Worm (Caenorhabditis elegans) whole organism, young adult: ENCODE measurements around the gene wrk-1.

Experiments
- B0035.1 ChIP-seq: sonication (generic microtip); optimal IDR thresholded peaks from 2 replicates; lab custom pipeline; 2016; ENCODE audit warnings: missing genetic modification characterization, mild to moderate bottlenecking, missing compliant biosample characterization, missing genotype, missing genetic modification reagents
- B0261.1 ChIP-seq: sonication (generic microtip); optimal IDR thresholded peaks from 2 replicates; lab custom pipeline; 2016; ENCODE audit warnings: mild to moderate bottlenecking, missing genetic modification characterization, moderate library complexity, missing compliant biosample characterization
- B0336.3 ChIP-seq: fragments of 200-800 bp; sonication (Bioruptor generic); IDR thresholded peaks from 2 replicates; pipeline ENCODE4 v1.3.6; 2022; ENCODE audit warnings: missing genetic modification characterization, missing compliant biosample characterization
- F10E7.11 ChIP-seq: sonication (generic microtip); optimal IDR thresholded peaks from 2 replicates; lab custom pipeline; 2017; ENCODE audit warnings: mild to moderate bottlenecking, missing genetic modification characterization, moderate library complexity, missing compliant biosample characterization
- F23B12.7 ChIP-seq: sonication (generic microtip); optimal IDR thresholded peaks from 2 replicates; lab custom pipeline; 2017; ENCODE audit warnings: missing genetic modification characterization, mild to moderate bottlenecking, missing compliant biosample characterization, antibody characterized with exemption, moderate library complexity; ENCODE audit not compliant: insufficient read depth
- F33H1.4 ChIP-seq: fragments of 200-800 bp; sonication (Bioruptor generic); IDR thresholded peaks from 2 replicates; pipeline ENCODE4 v1.3.6; 2022; ENCODE audit warnings: missing genetic modification reagents, missing genetic modification characterization, missing compliant biosample characterization
- F39B2.1 ChIP-seq: fragments of 200-800 bp; sonication (Bioruptor generic); IDR thresholded peaks from 2 replicates; pipeline ENCODE4 v1.3.6; 2022; ENCODE audit warnings: missing genetic modification reagents, missing genetic modification characterization, missing compliant biosample characterization
- T26A5.8 ChIP-seq: sonication (generic microtip); optimal IDR thresholded peaks from 2 replicates; lab custom pipeline; 2016; ENCODE audit warnings: missing genetic modification characterization, missing compliant biosample characterization
- Y53G8AR.9 ChIP-seq: fragments of 200-800 bp; sonication (Bioruptor generic); conservative IDR thresholded peaks from 2 replicates; pipeline ENCODE4 v1.3.6; 2022; ENCODE audit warnings: missing genetic modification reagents, missing genetic modification characterization, missing compliant biosample characterization
- Y56A3A.18 ChIP-seq: fragments of 200-800 bp; sonication (Bioruptor generic); IDR thresholded peaks from 2 replicates; pipeline ENCODE4 v1.3.6; 2022; ENCODE audit warnings: missing genetic modification reagents, missing genetic modification characterization, missing compliant biosample characterization
- Y67H2A.10 ChIP-seq: fragments of 200-800 bp; sonication (Bioruptor generic); conservative IDR thresholded peaks from 2 replicates; pipeline ENCODE4 v1.3.6; 2022; ENCODE audit warnings: missing genetic modification reagents, missing genetic modification characterization, missing compliant biosample characterization
- Y79H2A.3 ChIP-seq: fragments of 200-800 bp; sonication (Bioruptor generic); conservative IDR thresholded peaks from 2 replicates; pipeline ENCODE4 v1.3.6; 2022; ENCODE audit warnings: missing genetic modification reagents, missing genetic modification characterization, missing compliant biosample characterization
- Y95B8A.8 ChIP-seq: fragments of 200-800 bp; sonication (Bioruptor generic); IDR thresholded peaks from 2 replicates; pipeline ENCODE4 v1.3.6; 2022; ENCODE audit warnings: missing genetic modification reagents, missing genetic modification characterization, missing compliant biosample characterization
- ZK185.1 ChIP-seq: sonication (generic microtip); optimal IDR thresholded peaks from 2 replicates; lab custom pipeline; 2016; ENCODE audit warnings: mild to moderate bottlenecking, missing genetic modification characterization, missing compliant biosample characterization; ENCODE audit not compliant: poor library complexity, severe bottlenecking
- attf-3 ChIP-seq: fragments of 200-800 bp; sonication (Bioruptor generic); conservative IDR thresholded peaks from 2 replicates; pipeline ENCODE4 v1.3.6; 2022; ENCODE audit warnings: missing genetic modification reagents, missing genetic modification characterization, missing compliant biosample characterization
- attf-5 ChIP-seq: fragments of 200-800 bp; sonication (Bioruptor generic); optimal IDR thresholded peaks from 2 replicates; lab custom pipeline; 2018; ENCODE audit warnings: mild to moderate bottlenecking, missing genetic modification characterization, missing compliant biosample characterization
- ceh-100 ChIP-seq: fragments of 200-800 bp; sonication (Bioruptor generic); IDR thresholded peaks from 2 replicates; pipeline ENCODE4 v1.3.6; 2022; ENCODE audit warnings: missing genetic modification reagents, missing genetic modification characterization, missing compliant biosample characterization
- ceh-27 ChIP-seq: fragments of 200-800 bp; sonication (Bioruptor generic); optimal IDR thresholded peaks from 2 replicates; lab custom pipeline; 2018; ENCODE audit warnings: mild to moderate bottlenecking, missing genetic modification characterization, moderate library complexity, missing compliant biosample characterization
- ceh-40 ChIP-seq: fragments of 200-800 bp; sonication (Bioruptor generic); IDR thresholded peaks from 2 replicates; pipeline ENCODE4 v1.3.6; 2022; ENCODE audit warnings: missing genetic modification characterization, missing compliant biosample characterization
- ceh-79 ChIP-seq: sonication (generic microtip); optimal IDR thresholded peaks from 2 replicates; lab custom pipeline; 2017; ENCODE audit warnings: mild to moderate bottlenecking, missing genetic modification characterization, missing compliant biosample characterization
- chd-7 ChIP-seq: sonication (generic microtip); optimal IDR thresholded peaks from 2 replicates; lab custom pipeline; 2016; ENCODE audit warnings: mild to moderate bottlenecking, missing genetic modification characterization, moderate library complexity, missing compliant biosample characterization
- die-1 ChIP-seq: sonication (generic microtip); optimal IDR thresholded peaks from 2 replicates; lab custom pipeline; 2016; ENCODE audit warnings: missing genotype, mild to moderate bottlenecking, missing genetic modification characterization, missing compliant biosample characterization
- efl-1 ChIP-seq: fragments of 150-350 bp; optimal IDR thresholded peaks from 2 replicates; lab custom pipeline; 2014; ENCODE audit warnings: missing biosample characterization, missing genetic modification reagents, missing genetic modification characterization
- egl-44 ChIP-seq: fragments of 200-800 bp; sonication (Bioruptor generic); IDR thresholded peaks from 2 replicates; pipeline ENCODE4 v1.3.6; 2022; ENCODE audit warnings: missing genetic modification reagents, missing genetic modification characterization, missing compliant biosample characterization
- egrh-3 ChIP-seq: fragments of 200-800 bp; sonication (Bioruptor generic); IDR thresholded peaks from 2 replicates; pipeline ENCODE4 v1.3.6; 2022; ENCODE audit warnings: missing genetic modification reagents, missing genetic modification characterization, missing compliant biosample characterization
- ekl-4 ChIP-seq: fragments of 200-800 bp; sonication (Bioruptor generic); IDR thresholded peaks from 2 replicates; pipeline ENCODE4 v1.3.6; 2022; ENCODE audit warnings: missing genetic modification reagents, missing genetic modification characterization, missing compliant biosample characterization
- hlh-26 ChIP-seq: fragments of 200-800 bp; sonication (Bioruptor generic); conservative IDR thresholded peaks from 2 replicates; pipeline ENCODE4 v1.3.6; 2022; ENCODE audit warnings: missing genetic modification reagents, missing genetic modification characterization, missing compliant biosample characterization
- hmg-1.2 ChIP-seq: fragments of 200-800 bp; sonication (Bioruptor generic); IDR thresholded peaks from 2 replicates; pipeline ENCODE4 v1.3.6; 2022; ENCODE audit warnings: missing genetic modification reagents, missing genetic modification characterization, missing compliant biosample characterization
- hrde-1 ChIP-seq: sonication (generic microtip); optimal IDR thresholded peaks from 2 replicates; lab custom pipeline; 2016; ENCODE audit warnings: missing genetic modification characterization, mild to moderate bottlenecking, missing compliant biosample characterization, moderate library complexity, missing genotype, missing genetic modification reagents, borderline replicate concordance
- lag-1 ChIP-seq: fragments of 200-800 bp; sonication (Bioruptor generic); IDR thresholded peaks from 2 replicates; pipeline ENCODE4 v1.3.6; 2022; ENCODE audit warnings: missing genetic modification reagents, missing genetic modification characterization, missing compliant biosample characterization
- let-607 ChIP-seq, 2 experiments: fragments of 200-800 bp in 1 of 2; sonication (Bioruptor generic) in 1 of 2; sonication (generic microtip) in 1 of 2; optimal IDR thresholded peaks; 2 replicates each; lab custom pipeline; 2016 to 2018; ENCODE audit warnings: mild to moderate bottlenecking in 2 of 2, missing compliant biosample characterization in 2 of 2, missing genetic modification characterization in 2 of 2, moderate library complexity in 2 of 2, missing genotype in 1 of 2
- lin-26 ChIP-seq: fragments of 200-800 bp; sonication (Bioruptor generic); IDR thresholded peaks from 2 replicates; pipeline ENCODE4 v1.3.6; 2022; ENCODE audit warnings: missing genetic modification reagents, missing genetic modification characterization, missing compliant biosample characterization
- lsy-27 ChIP-seq: sonication (generic microtip); optimal IDR thresholded peaks from 2 replicates; lab custom pipeline; 2017; ENCODE audit warnings: missing genetic modification characterization, mild to moderate bottlenecking, missing compliant biosample characterization, antibody characterized with exemption, missing genotype, borderline replicate concordance; ENCODE audit not compliant: insufficient read depth
- madf-10 ChIP-seq: sonication (generic microtip); optimal IDR thresholded peaks from 2 replicates; lab custom pipeline; 2016; ENCODE audit warnings: mild to moderate bottlenecking, missing genetic modification characterization, missing compliant biosample characterization
- madf-6 ChIP-seq: fragments of 200-800 bp; sonication (Bioruptor generic); IDR thresholded peaks from 2 replicates; pipeline ENCODE4 v1.3.6; 2022; ENCODE audit warnings: missing genetic modification reagents, missing genetic modification characterization, missing compliant biosample characterization
- mel-28 ChIP-seq: sonication (generic microtip); optimal IDR thresholded peaks from 2 replicates; lab custom pipeline; 2016; ENCODE audit warnings: borderline replicate concordance, mild to moderate bottlenecking, missing genetic modification characterization, missing compliant biosample characterization
- nfyb-1 ChIP-seq: fragments of 200-800 bp; sonication (Bioruptor generic); IDR thresholded peaks from 2 replicates; pipeline ENCODE4 v1.3.6; 2022; ENCODE audit warnings: missing genetic modification reagents, missing genetic modification characterization, missing compliant biosample characterization
- nhr-80 ChIP-seq: sonication (generic microtip); optimal IDR thresholded peaks from 2 replicates; lab custom pipeline; 2016; ENCODE audit warnings: missing genetic modification characterization, missing compliant biosample characterization
- rcor-1 ChIP-seq: fragments of 200-800 bp; sonication (Bioruptor generic); IDR thresholded peaks from 2 replicates; pipeline ENCODE4 v1.3.6; 2022; ENCODE audit warnings: missing genetic modification reagents, missing genetic modification characterization, missing compliant biosample characterization
- rpc-1 ChIP-seq, 2 experiments: fragments of 150-350 bp in 1 of 2; sonication (generic microtip) in 1 of 2; optimal IDR thresholded peaks; 2 replicates each; lab custom pipeline; 2014 to 2018; ENCODE audit warnings: missing biosample characterization in 1 of 2, missing genetic modification characterization in 1 of 2, missing genetic modification reagents in 1 of 2, missing genotype in 1 of 2
- snpc-3.4 ChIP-seq: sonication (generic microtip); optimal IDR thresholded peaks from 2 replicates; lab custom pipeline; 2017; ENCODE audit warnings: missing genetic modification characterization, mild to moderate bottlenecking, missing compliant biosample characterization, antibody characterized with exemption, moderate library complexity, missing genotype, missing genetic modification reagents
- tbp1 ChIP-seq: fragments of 200-800 bp; sonication (Bioruptor generic); optimal IDR thresholded peaks from 2 replicates; lab custom pipeline; 2018; ENCODE audit warnings: mild to moderate bottlenecking, missing genetic modification characterization, missing compliant biosample characterization
- unc-62 ChIP-seq: fragments of 150-350 bp; optimal IDR thresholded peaks from 2 replicates; lab custom pipeline; 2014; ENCODE audit warnings: missing biosample characterization, missing genetic modification reagents, missing genetic modification characterization
- ztf-18 ChIP-seq: sonication (generic microtip); optimal IDR thresholded peaks from 2 replicates; lab custom pipeline; 2016; ENCODE audit warnings: missing genotype, mild to moderate bottlenecking, missing genetic modification characterization, missing compliant biosample characterization
- ztf-28 ChIP-seq: fragments of 200-800 bp; sonication (Bioruptor generic); IDR thresholded peaks from 2 replicates; pipeline ENCODE4 v1.3.6; 2022; ENCODE audit warnings: missing genetic modification reagents, missing genetic modification characterization, missing compliant biosample characterization

wrk-1 gene

DNA sequence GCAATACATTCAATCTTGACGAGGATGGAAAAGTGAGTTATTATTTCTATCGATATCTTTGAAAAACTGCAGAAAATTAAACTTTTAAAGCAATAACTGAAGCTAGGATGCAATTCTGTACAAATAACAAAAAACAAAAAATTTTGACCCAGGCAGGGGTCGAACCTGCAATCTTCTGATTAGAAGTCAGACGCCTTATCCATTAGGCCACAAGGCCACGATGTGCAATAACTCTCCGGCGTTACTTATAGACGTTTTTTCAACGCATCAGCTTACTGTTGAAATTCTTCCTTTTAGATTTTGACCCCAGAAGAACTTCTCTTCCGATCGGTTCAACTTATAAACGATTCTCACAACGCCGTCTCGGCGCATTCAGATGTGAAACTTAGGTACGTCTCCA, 10.7 kb downstream of the wrk-1 start (continued):
- TF ChIP-seq B0261.1 (tag; lab: Kevin White, UChicago) (peak; percentile 89), F10E7.11 (tag; lab: Kevin White, UChicago) (peak; percentile 26), egrh-3 (GFP tag; lab: Robert Waterston, UW) (no peak), hmg-1.2 (GFP tag; lab: Robert Waterston, UW) (peak; percentile 65), F23B12.7 (peak; percentile 40), B0035.1 (tag; lab: Kevin White, UChicago) (no peak), rcor-1 (GFP tag; lab: Robert Waterston, UW) (0 out of 2 replicates have a peak, but pooled peaks have one; percentile 22), hlh-26 (GFP tag; lab: Robert Waterston, UW) (no peak), ekl-4 (GFP tag; lab: Robert Waterston, UW) (peak; percentile 28; the same call in 1 of the 2 replicates), ceh-27 (GFP tag; lab: Kevin White, UChicago) (no peak), ceh-40 (GFP tag; lab: Robert Waterston, UW) (0 out of 2 replicates have a peak, but pooled peaks have one; percentile 36), Y95B8A.8 (GFP tag; lab: Robert Waterston, UW) (no peak), madf-10 (peak; percentile 59), nhr-80 (tag; lab: Kevin White, UChicago) (peak; percentile 18), chd-7 (tag; lab: Kevin White, UChicago) (no peak), ZK185.1 (tag; lab: Kevin White, UChicago) (peak; percentile 64), B0336.3 (GFP tag; lab: Robert Waterston, UW) (no peak), rpc-1 (optimal IDR thresholded peaks at IDR 0.05; lab: Kevin White, UChicago) (peak; percentile 86), rpc-1 (tag; optimal IDR thresholded peaks at IDR 0.05; lab: Kevin White, UChicago) (peak; percentile 96), hrde-1 (peak; percentile 52), Y79H2A.3 (no peak), ceh-100 (GFP tag; lab: Robert Waterston, UW) (peak; percentile 45; the same call in 1 of the 2 replicates), mel-28 (tag; lab: Kevin White, UChicago) (no peak), die-1 (peak; percentile 87), unc-62 (GFP tag; lab: Kevin White, UChicago) (no peak), efl-1 (GFP tag; lab: Kevin White, UChicago) (no peak), ztf-28 (GFP tag; lab: Robert Waterston, UW) (0 out of 2 replicates have a peak, but pooled peaks have one; percentile 27), egl-44 (0 out of 2 replicates have a peak, but pooled peaks have one; percentile 47), ztf-18 (peak; percentile 46), lsy-27 (no peak), ceh-79 (tag; lab: Kevin White, UChicago) (no peak), Y56A3A.18 (GFP tag; lab: Robert Waterston, UW) (0 out of 2 replicates have a peak, but pooled peaks have one; percentile 53), Y67H2A.10 (GFP tag; lab: Robert Waterston, UW) (no peak), Y53G8AR.9 (0 out of 2 replicates have a peak, but pooled peaks have one; percentile 16), attf-3 (GFP tag; lab: Robert Waterston, UW) (0 out of 2 replicates have a peak, but pooled peaks have one; percentile 23), snpc-3.4 (tag; lab: Kevin White, UChicago) (peak; percentile 74), lin-26 (GFP tag; lab: Robert Waterston, UW) (peak; percentile 89), F33H1.4 (GFP tag; lab: Robert Waterston, UW) (no peak), T26A5.8 (tag; lab: Kevin White, UChicago) (no peak), let-607 (tag; optimal IDR thresholded peaks at IDR 0.05; lab: Kevin White, UChicago) (peak in 1 of 2 experiments; percentile 34), attf-5 (GFP tag; lab: Kevin White, UChicago) (peak; percentile 38), lag-1 (GFP tag; lab: Robert Waterston, UW) (no peak), madf-6 (GFP tag; lab: Robert Waterston, UW) (peak; percentile 49; the same call in 1 of the 2 replicates), F39B2.1 (GFP tag; lab: Robert Waterston, UW) (0 out of 2 replicates have a peak, but pooled peaks have one; percentile 30), tbp1 (GFP tag; lab: Kevin White, UChicago) (peak; percentile 95), nfyb-1 (GFP tag; lab: Robert Waterston, UW) (0 out of 2 replicates have a peak, but pooled peaks have one; percentile 43)
